2 worm cellular contexts compared by ENCODE assay signal in the genomic region with DNA sequence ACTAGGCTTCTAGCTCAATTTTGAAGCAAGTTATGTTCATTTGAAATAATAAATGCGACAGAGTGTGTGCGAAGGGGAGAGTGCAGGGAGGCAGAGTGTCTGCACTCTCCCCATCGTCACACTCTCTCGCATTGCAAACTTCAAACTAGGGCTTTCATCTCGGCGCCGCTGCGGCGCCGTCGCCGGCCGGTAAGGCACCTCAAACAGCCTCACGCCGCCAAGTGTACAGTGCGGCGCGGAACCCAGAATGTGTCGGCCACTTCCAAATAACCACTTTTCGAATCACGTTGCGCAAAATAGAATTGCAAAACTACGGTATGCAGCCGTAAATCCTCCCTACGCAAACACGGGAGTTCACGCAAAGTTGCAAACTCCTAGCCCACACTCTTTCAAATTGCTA.
A peak's percentile ranks its signal among the peaks of the same experiment; 100 is the strongest.
TF ChIP-seq lines count a peak whose summit lies in the region.

No protein-coding gene starts in this region.

TF ChIP-seq in whole organism, L4 larva, 104 proteins besides CTCF, POLR2A, EP300 and RAD21:
- TF ChIP-seq F37D6.2 (tag; optimal IDR thresholded peaks at IDR 0.05; lab: Kevin White, UChicago): no peak
- TF ChIP-seq snpc-1.2 (GFP tag; IDR thresholded peaks at IDR 0.05; lab: Robert Waterston, UW): peak; percentile 31; the same call in 1 of the 2 replicates
- TF ChIP-seq nhr-28 (tag; optimal IDR thresholded peaks at IDR 0.05; lab: Kevin White, UChicago): no peak
- no peak for TF ChIP-seq nhr-42 (GFP tag; IDR thresholded peaks at IDR 0.05; lab: Robert Waterston, UW)
- TF ChIP-seq nhr-48 (tag; optimal IDR thresholded peaks at IDR 0.05; lab: Kevin White, UChicago): no peak
- 0 out of 2 replicates have a peak, but pooled peaks have one; percentile 27 for TF ChIP-seq egl-43 (GFP tag; IDR thresholded peaks at IDR 0.05; lab: Robert Waterston, UW)
- TF ChIP-seq set-16 (GFP tag; IDR thresholded peaks at IDR 0.05; lab: Robert Waterston, UW): peak; percentile 77
- no peak for TF ChIP-seq spr-1 (tag; optimal IDR thresholded peaks at IDR 0.05; lab: Kevin White, UChicago)

TF ChIP-seq in whole organism, young adult, 124 proteins besides CTCF, POLR2A, EP300 and RAD21:
- TF ChIP-seq cebp-2 (GFP tag; IDR thresholded peaks at IDR 0.05; lab: Robert Waterston, UW): 0 out of 2 replicates have a peak, but pooled peaks have one; percentile 26
- no peak for TF ChIP-seq Y53G8AR.9 (GFP tag; conservative IDR thresholded peaks at IDR 0.05; lab: Robert Waterston, UW)
- no peak for TF ChIP-seq F57A8.1 (GFP tag; optimal IDR thresholded peaks at IDR 0.05; lab: Kevin White, UChicago)
- TF ChIP-seq sptf-2 (GFP tag; optimal IDR thresholded peaks at IDR 0.05; lab: Kevin White, UChicago): no peak
- TF ChIP-seq rpc-1 (optimal IDR thresholded peaks at IDR 0.05; lab: Kevin White, UChicago): no peak
- TF ChIP-seq rpc-1 (tag; optimal IDR thresholded peaks at IDR 0.05; lab: Kevin White, UChicago): no peak
- TF ChIP-seq him-1 (tag; optimal IDR thresholded peaks at IDR 0.05; lab: Kevin White, UChicago): no peak
- TF ChIP-seq mes-4 (tag; optimal IDR thresholded peaks at IDR 0.05; lab: Kevin White, UChicago): no peak
- TF ChIP-seq snpc-4 (GFP tag; optimal IDR thresholded peaks at IDR 0.05; lab: Kevin White, UChicago): no peak
- peak in 1 of 4 experiments; percentile 78 for TF ChIP-seq snpc-4 (tag; optimal IDR thresholded peaks at IDR 0.05; lab: Kevin White, UChicago)
- no peak for TF ChIP-seq F10E7.11 (tag; optimal IDR thresholded peaks at IDR 0.05; lab: Kevin White, UChicago)
- TF ChIP-seq ztf-3 (GFP tag; optimal IDR thresholded peaks at IDR 0.05; lab: Kevin White, UChicago): no peak
- TF ChIP-seq die-1 (tag; optimal IDR thresholded peaks at IDR 0.05; lab: Kevin White, UChicago): no peak
- TF ChIP-seq zfh-2 (GFP tag; conservative IDR thresholded peaks at IDR 0.05; lab: Robert Waterston, UW): peak; percentile 64
- TF ChIP-seq ztf-6 (GFP tag; IDR thresholded peaks at IDR 0.05; lab: Robert Waterston, UW): no peak
TF ChIP-seq in whole organism, young adult: peak in this region for 3.
